Worm (Caenorhabditis elegans) whole organism, L2 larva: ENCODE results near the gene mpz-4.

Source experiments
- alr-1 ChIP-seq: fragments of 150-350 bp; optimal IDR thresholded peaks from 2 replicates; lab custom pipeline; 2014; ENCODE audit warnings: missing biosample characterization, missing genetic modification characterization
- aly-2 ChIP-seq: fragments of 150-350 bp; optimal IDR thresholded peaks from 2 replicates; lab custom pipeline; 2014; ENCODE audit warnings: missing biosample characterization, missing genetic modification characterization
- nhr-23 ChIP-seq: fragments of 150-350 bp; optimal IDR thresholded peaks from 2 replicates; lab custom pipeline; 2014; ENCODE audit warnings: missing biosample characterization, missing genetic modification reagents, missing genetic modification characterization
- unc-39 ChIP-seq: fragments of 150-350 bp; optimal IDR thresholded peaks from 2 replicates; lab custom pipeline; 2014; ENCODE audit warnings: missing biosample characterization, missing genetic modification characterization
- ztf-4 ChIP-seq: fragments of 150-350 bp; optimal IDR thresholded peaks from 2 replicates; lab custom pipeline; 2014; ENCODE audit warnings: missing biosample characterization, missing genetic modification characterization

DNA sequence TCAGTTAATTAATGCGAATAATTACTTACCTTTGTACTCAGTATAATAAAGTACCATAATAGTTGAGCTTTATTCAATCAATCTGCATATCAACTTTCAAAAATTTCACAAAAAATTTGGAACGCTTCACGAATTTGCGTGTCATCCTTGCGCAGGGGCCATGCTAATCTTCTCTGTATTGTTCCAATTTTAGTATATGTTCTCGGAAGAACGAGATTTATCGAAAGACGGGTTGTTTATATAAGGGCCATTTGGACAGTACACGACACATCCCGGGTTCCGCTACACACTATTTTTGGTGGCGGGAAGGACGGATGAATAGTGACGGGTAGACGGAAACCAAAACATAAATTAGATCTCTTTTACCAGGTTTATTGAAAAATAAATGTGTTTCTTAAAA is 37.4 kb upstream of the mpz-4 start:
- TF ChIP-seq aly-2 (tag; lab: Kevin White, UChicago) (no peak), nhr-23 (no peak), ztf-4 (no peak), unc-39 (tag; lab: Kevin White, UChicago) (no peak), alr-1 (tag; lab: Kevin White, UChicago) (no peak)
